Worm (Caenorhabditis elegans) whole organism, young adult: Measurements from ENCODE around the gene pqn-89.

Source experiments
- F39B2.1 ChIP-seq: fragments of 200-800 bp; sonication (Bioruptor generic); IDR thresholded peaks from 2 replicates; pipeline ENCODE4 v1.3.6; 2022; ENCODE audit warnings: missing genetic modification reagents, missing genetic modification characterization, missing compliant biosample characterization
- akir-1 ChIP-seq: fragments of 200-800 bp; sonication (Bioruptor generic); optimal IDR thresholded peaks from 2 replicates; lab custom pipeline; 2018; ENCODE audit warnings: mild to moderate bottlenecking, missing genetic modification characterization, moderate library complexity, missing compliant biosample characterization
- atf-7 ChIP-seq: sonication (generic microtip); optimal IDR thresholded peaks from 2 replicates; lab custom pipeline; 2017; ENCODE audit warnings: mild to moderate bottlenecking, missing genetic modification characterization, missing compliant biosample characterization
- attf-3 ChIP-seq: fragments of 200-800 bp; sonication (Bioruptor generic); conservative IDR thresholded peaks from 2 replicates; pipeline ENCODE4 v1.3.6; 2022; ENCODE audit warnings: missing genetic modification reagents, missing genetic modification characterization, missing compliant biosample characterization
- attf-6 ChIP-seq: fragments of 200-800 bp; sonication (Bioruptor generic); IDR thresholded peaks from 2 replicates; pipeline ENCODE4 v1.3.6; 2022; ENCODE audit warnings: missing genetic modification reagents, missing genetic modification characterization, missing compliant biosample characterization
- egrh-3 ChIP-seq: fragments of 200-800 bp; sonication (Bioruptor generic); IDR thresholded peaks from 2 replicates; pipeline ENCODE4 v1.3.6; 2022; ENCODE audit warnings: missing genetic modification reagents, missing genetic modification characterization, missing compliant biosample characterization
- lag-1 ChIP-seq: fragments of 200-800 bp; sonication (Bioruptor generic); IDR thresholded peaks from 2 replicates; pipeline ENCODE4 v1.3.6; 2022; ENCODE audit warnings: missing genetic modification reagents, missing genetic modification characterization, missing compliant biosample characterization
- lsl-1 ChIP-seq: fragments of 200-800 bp; sonication (Bioruptor generic); optimal IDR thresholded peaks from 2 replicates; lab custom pipeline; 2018; ENCODE audit warnings: mild to moderate bottlenecking, missing genetic modification characterization, moderate library complexity, missing compliant biosample characterization
- mcd-1 ChIP-seq: fragments of 200-800 bp; sonication (Bioruptor generic); IDR thresholded peaks from 2 replicates; pipeline ENCODE4 v1.3.6; 2022; ENCODE audit warnings: missing genetic modification reagents, missing genetic modification characterization, missing compliant biosample characterization
- mes-4 ChIP-seq: sonication (generic microtip); optimal IDR thresholded peaks from 2 replicates; lab custom pipeline; 2016; ENCODE audit warnings: missing genotype, missing genetic modification characterization, missing compliant biosample characterization
- snpc-4 ChIP-seq, 5 experiments: fragments of 150-350 bp in 1 of 5; sonication (generic microtip) in 4 of 5; optimal IDR thresholded peaks; 2 replicates each; lab custom pipeline; 2014 to 2018; ENCODE audit warnings: missing genetic modification characterization in 5 of 5, missing biosample characterization in 3 of 5, antibody characterized with exemption in 2 of 5, mild to moderate bottlenecking in 2 of 5, missing compliant biosample characterization in 2 of 5, missing genotype in 2 of 5, moderate library complexity in 2 of 5, missing genetic modification reagents in 1 of 5
- zfh-2 ChIP-seq: fragments of 200-800 bp; sonication (Bioruptor generic); conservative IDR thresholded peaks from 2 replicates; pipeline ENCODE4 v1.3.6; 2022; ENCODE audit warnings: missing genetic modification reagents, missing genetic modification characterization, missing compliant biosample characterization
- ztf-18 ChIP-seq: sonication (generic microtip); optimal IDR thresholded peaks from 2 replicates; lab custom pipeline; 2016; ENCODE audit warnings: missing genotype, mild to moderate bottlenecking, missing genetic modification characterization, missing compliant biosample characterization
- ztf-22 ChIP-seq: fragments of 200-800 bp; sonication (Bioruptor generic); optimal IDR thresholded peaks from 2 replicates; lab custom pipeline; 2018; ENCODE audit warnings: mild to moderate bottlenecking, missing genetic modification characterization, moderate library complexity, missing compliant biosample characterization

pqn-89 gene

DNA sequence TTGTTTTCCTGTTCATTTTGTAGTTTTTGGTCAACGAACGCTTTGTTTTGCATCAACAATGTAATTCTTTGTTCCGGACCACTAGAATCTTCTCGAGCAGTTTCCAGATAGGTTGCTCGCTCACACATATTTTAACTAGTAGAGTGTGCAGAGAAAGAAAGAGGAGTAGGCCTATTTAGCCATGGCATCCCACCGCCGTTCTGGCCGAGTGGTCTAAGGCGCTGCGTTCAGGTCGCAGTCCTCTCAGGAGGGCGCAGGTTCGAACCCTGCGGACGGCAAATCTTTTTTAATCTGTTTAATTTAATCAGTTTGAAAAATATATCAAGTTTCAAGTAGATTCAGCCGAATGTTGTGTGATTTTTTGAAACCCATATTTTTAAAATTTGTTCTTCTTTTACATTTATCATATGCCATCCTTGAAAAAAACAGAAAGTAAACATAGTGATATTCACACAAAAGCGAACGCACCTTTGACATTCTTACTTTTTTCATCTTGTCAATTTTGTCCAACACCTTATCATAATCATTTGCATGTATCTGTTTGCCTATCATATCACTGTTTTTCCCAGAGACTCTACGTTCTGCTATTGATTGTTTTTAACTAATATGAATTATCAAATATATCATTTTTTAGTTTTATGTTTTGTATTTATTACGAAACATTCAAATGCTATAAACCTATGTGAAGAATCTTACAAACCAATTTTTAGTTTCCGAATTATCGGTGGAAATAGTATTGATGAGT is 50.3 kb downstream of the pqn-89 start, which contains the start of gene try-3 (continued):
- peak; percentile 55 for TF ChIP-seq atf-7 (tag; lab: Kevin White, UChicago)
- TF ChIP-seq egrh-3: peak; percentile 73
- TF ChIP-seq F39B2.1 (GFP tag; lab: Robert Waterston, UW): no peak
- TF ChIP-seq lag-1 (GFP tag; lab: Robert Waterston, UW): no peak
- no peak for TF ChIP-seq ztf-22
- TF ChIP-seq akir-1 (GFP tag; lab: Kevin White, UChicago): no peak
- TF ChIP-seq snpc-4 (GFP tag; optimal IDR thresholded peaks at IDR 0.05; lab: Kevin White, UChicago): peak; percentile 79
- peak; percentile 18 to 93 (median 89) for TF ChIP-seq snpc-4 (tag; optimal IDR thresholded peaks at IDR 0.05; lab: Kevin White, UChicago)
- TF ChIP-seq zfh-2 (GFP tag; lab: Robert Waterston, UW): no peak
- TF ChIP-seq mes-4 (tag; lab: Kevin White, UChicago): no peak
- peak; percentile 82 for TF ChIP-seq mcd-1
- peak; percentile 82; the same call in 1 of the 2 replicates for TF ChIP-seq attf-6 (GFP tag; lab: Robert Waterston, UW)
- TF ChIP-seq ztf-18 (tag; lab: Kevin White, UChicago): peak; percentile 66
- no peak; the same call in 1 of the 2 replicates for TF ChIP-seq attf-3

DNA sequence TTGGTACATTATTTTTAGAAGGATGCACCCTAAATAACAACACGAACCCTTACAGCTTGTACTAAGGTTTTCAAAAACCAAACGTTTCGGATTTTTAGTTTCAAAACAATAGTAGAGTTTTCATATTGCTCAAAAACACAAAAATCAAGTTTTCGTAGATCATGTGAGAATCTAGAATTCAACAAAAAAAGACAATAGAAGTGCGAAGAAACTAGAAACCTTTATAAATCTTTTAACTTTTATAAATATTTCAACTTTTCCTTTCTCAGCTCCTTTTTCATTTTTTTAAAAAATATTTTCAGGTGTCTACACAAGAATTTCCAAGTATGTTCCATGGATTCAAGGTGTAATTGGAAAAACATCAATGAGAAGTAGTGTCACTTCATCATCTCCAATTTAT is 53.9 kb downstream of the pqn-89 start, which contains the start of gene best-9:
best-9 (plus strand) TSS at position 301 of the 400 bp plus-strand sequence.
- TF ChIP-seq lsl-1 (GFP tag; lab: Kevin White, UChicago): no peak
